Fruit fly (Drosophila melanogaster) whole organism, prepupa: ENCODE results near the gene Osi19.

Experiments
- CG11294 ChIP-seq: fragments of 200-800 bp; sonication (Bioruptor generic); IDR thresholded peaks from 2 replicates; pipeline ENCODE4 v1.3.6; 2022; ENCODE audit warnings: missing biosample characterization, missing genetic modification characterization
- CG11762 ChIP-seq: fragments of 200-800 bp; sonication (Bioruptor generic); optimal IDR thresholded peaks from 3 replicates; lab custom pipeline; 2016; ENCODE audit warnings: missing biosample characterization, missing genetic modification characterization; ENCODE audit not compliant: insufficient read depth
- CG15336 ChIP-seq: fragments of 200-800 bp; sonication (Bioruptor generic); IDR thresholded peaks from 2 replicates; pipeline ENCODE4 v1.3.6; 2022; ENCODE audit warnings: missing biosample characterization, missing genetic modification characterization
- CG1621 ChIP-seq: fragments of 200-800 bp; sonication (Bioruptor generic); optimal IDR thresholded peaks from 3 replicates; lab custom pipeline; 2018; ENCODE audit warnings: missing biosample characterization, mild to moderate bottlenecking, missing genetic modification characterization
- CG16779 ChIP-seq: fragments of 200-800 bp; sonication (Bioruptor generic); optimal IDR thresholded peaks from 3 replicates; lab custom pipeline; 2017; ENCODE audit warnings: missing biosample characterization, mild to moderate bottlenecking, missing genetic modification characterization
- CG3032 ChIP-seq: fragments of 200-800 bp; optimal IDR thresholded peaks from 2 replicates; lab custom pipeline; 2019; ENCODE audit warnings: missing biosample characterization, mild to moderate bottlenecking, missing genetic modification characterization, moderate library complexity
- CG31627 ChIP-seq: fragments of 200-800 bp; sonication (Bioruptor generic); optimal IDR thresholded peaks from 3 replicates; lab custom pipeline; 2016; ENCODE audit warnings: missing biosample characterization, missing genetic modification characterization
- CG32006 ChIP-seq: fragments of 200-800 bp; sonication (Bioruptor generic); optimal IDR thresholded peaks from 3 replicates; lab custom pipeline; 2017; ENCODE audit warnings: missing biosample characterization, mild to moderate bottlenecking, missing genetic modification characterization
- CG34406 ChIP-seq: fragments of 200-800 bp; sonication (Bioruptor generic); optimal IDR thresholded peaks from 3 replicates; lab custom pipeline; 2016; ENCODE audit warnings: missing biosample characterization, missing genetic modification characterization
- CG3919 ChIP-seq: fragments of 200-800 bp; sonication (Bioruptor generic); optimal IDR thresholded peaks from 3 replicates; lab custom pipeline; 2016; ENCODE audit warnings: missing biosample characterization, missing genetic modification characterization
- CG4318 ChIP-seq: fragments of 200-800 bp; sonication (Bioruptor generic); optimal IDR thresholded peaks from 3 replicates; lab custom pipeline; 2017; ENCODE audit warnings: missing biosample characterization, mild to moderate bottlenecking, missing genetic modification characterization
- CG6163 ChIP-seq: fragments of 200-800 bp; sonication (Bioruptor generic); IDR thresholded peaks from 3 replicates; pipeline ENCODE4 v1.3.6; 2022; ENCODE audit warnings: missing biosample characterization, missing genetic modification characterization
- CG6854 ChIP-seq: fragments of 200-800 bp; sonication (Bioruptor generic); optimal IDR thresholded peaks from 2 replicates; lab custom pipeline; 2017; ENCODE audit warnings: missing biosample characterization, mild to moderate bottlenecking, missing genetic modification characterization
- CG7368 ChIP-seq: fragments of 200-800 bp; sonication (Bioruptor generic); optimal IDR thresholded peaks from 3 replicates; lab custom pipeline; 2016; ENCODE audit warnings: missing biosample characterization, missing genetic modification characterization
- CG8632 ChIP-seq: fragments of 200-800 bp; sonication (Bioruptor generic); optimal IDR thresholded peaks from 3 replicates; lab custom pipeline; 2016; ENCODE audit warnings: missing biosample characterization, missing genetic modification characterization
- CG9139 ChIP-seq: fragments of 200-800 bp; sonication (Bioruptor generic); optimal IDR thresholded peaks from 3 replicates; lab custom pipeline; 2017; ENCODE audit warnings: missing biosample characterization, mild to moderate bottlenecking, missing genetic modification characterization
- Eip75B ChIP-seq: fragments of 200-800 bp; sonication (Bioruptor generic); optimal IDR thresholded peaks from 3 replicates; lab custom pipeline; 2016; ENCODE audit warnings: missing biosample characterization, missing genetic modification characterization
- Eip78C ChIP-seq: fragments of 200-800 bp; sonication (Bioruptor generic); peaks from one replicate; lab custom pipeline; 2016; ENCODE audit warnings: missing biosample characterization, missing genetic modification characterization
- Ets21C ChIP-seq: fragments of 200-800 bp; sonication (Bioruptor generic); optimal IDR thresholded peaks from 3 replicates; lab custom pipeline; 2016; ENCODE audit warnings: missing biosample characterization, missing genetic modification characterization
- Ets96B ChIP-seq: fragments of 200-800 bp; optimal IDR thresholded peaks from 2 replicates; lab custom pipeline; 2019; ENCODE audit warnings: missing biosample characterization, mild to moderate bottlenecking, missing genetic modification characterization, moderate library complexity
- Gug ChIP-seq: fragments of 200-800 bp; sonication (Bioruptor generic); IDR thresholded peaks from 2 replicates; pipeline ENCODE4 v1.3.6; 2022; ENCODE audit warnings: missing biosample characterization, missing genetic modification characterization
- Hr38 ChIP-seq: sonication (Bioruptor generic); optimal IDR thresholded peaks from 2 replicates; lab custom pipeline; 2016; ENCODE audit warnings: missing biosample characterization, missing genetic modification characterization
- Hr39 ChIP-seq: fragments of 200-800 bp; sonication (Bioruptor generic); optimal IDR thresholded peaks from 2 replicates; lab custom pipeline; 2016; ENCODE audit warnings: missing biosample characterization, missing genetic modification characterization
- Met ChIP-seq: fragments of 200-800 bp; sonication (Bioruptor generic); optimal IDR thresholded peaks from 3 replicates; lab custom pipeline; 2016; ENCODE audit warnings: missing biosample characterization, missing genetic modification characterization
- OdsH ChIP-seq: fragments of 200-800 bp; sonication (Bioruptor generic); optimal IDR thresholded peaks from 3 replicates; lab custom pipeline; 2016; ENCODE audit warnings: missing biosample characterization, missing genetic modification characterization
- Sox102F ChIP-seq: fragments of 200-800 bp; sonication (Bioruptor generic); optimal IDR thresholded peaks from 2 replicates; lab custom pipeline; 2016; ENCODE audit warnings: missing biosample characterization, mild to moderate bottlenecking, missing genetic modification characterization
- acj6 ChIP-seq: fragments of 200-800 bp; sonication (Bioruptor generic); optimal IDR thresholded peaks from 3 replicates; lab custom pipeline; 2016; ENCODE audit warnings: missing biosample characterization, missing genetic modification characterization
- cyc ChIP-seq: fragments of 200-800 bp; sonication (Bioruptor generic); optimal IDR thresholded peaks from 3 replicates; lab custom pipeline; 2016; ENCODE audit warnings: missing biosample characterization, missing genetic modification characterization
- dsx ChIP-seq: fragments of 200-800 bp; optimal IDR thresholded peaks from 3 replicates; lab custom pipeline; 2019; ENCODE audit warnings: missing biosample characterization, mild to moderate bottlenecking, missing genetic modification characterization, moderate library complexity; ENCODE audit not compliant: poor library complexity, severe bottlenecking
- eg ChIP-seq: fragments of 200-800 bp; sonication (Bioruptor generic); IDR thresholded peaks from 3 replicates; pipeline ENCODE4 v1.3.6; 2022; ENCODE audit warnings: missing biosample characterization, missing genetic modification characterization
- fd59A ChIP-seq: fragments of 200-800 bp; sonication (Bioruptor generic); optimal IDR thresholded peaks from 2 replicates; lab custom pipeline; 2017; ENCODE audit warnings: missing biosample characterization, mild to moderate bottlenecking, missing genetic modification characterization, missing genetic modification reagents
- fd85E ChIP-seq: fragments of 200-800 bp; sonication (Bioruptor generic); optimal IDR thresholded peaks from 3 replicates; lab custom pipeline; 2016; ENCODE audit warnings: missing biosample characterization, missing genetic modification characterization
- fkh ChIP-seq: fragments of 200-800 bp; sonication (Bioruptor generic); optimal IDR thresholded peaks from 3 replicates; lab custom pipeline; 2017; ENCODE audit warnings: missing biosample characterization, mild to moderate bottlenecking, missing genetic modification characterization, moderate library complexity
- lz ChIP-seq: fragments of 200-800 bp; sonication (Bioruptor generic); optimal IDR thresholded peaks from 3 replicates; lab custom pipeline; 2016; ENCODE audit warnings: missing biosample characterization, missing genetic modification characterization
- net ChIP-seq: fragments of 200-800 bp; sonication (Bioruptor generic); optimal IDR thresholded peaks from 3 replicates; lab custom pipeline; 2016; ENCODE audit warnings: missing biosample characterization, missing genetic modification characterization
- pdm3 ChIP-seq: fragments of 200-800 bp; sonication (Bioruptor generic); optimal IDR thresholded peaks from 3 replicates; lab custom pipeline; 2016; ENCODE audit warnings: missing biosample characterization, missing genetic modification characterization
- salr ChIP-seq, 2 experiments: fragments of 200-800 bp; sonication (Bioruptor generic); optimal IDR thresholded peaks; 3 replicates each; lab custom pipeline; 2016 to 2018; ENCODE audit warnings: missing biosample characterization in 2 of 2, missing genetic modification characterization in 2 of 2, mild to moderate bottlenecking in 1 of 2
- spab ChIP-seq: fragments of 200-800 bp; sonication (Bioruptor generic); optimal IDR thresholded peaks from 2 replicates; lab custom pipeline; 2017; ENCODE audit warnings: missing biosample characterization, mild to moderate bottlenecking, missing genetic modification characterization, missing genetic modification reagents
- ss ChIP-seq, 2 experiments: fragments of 200-800 bp; sonication (Bioruptor generic); optimal IDR thresholded peaks; 2 replicates in 1 of 2; 3 replicates in 1 of 2; lab custom pipeline; 2017 to 2018; ENCODE audit warnings: mild to moderate bottlenecking in 2 of 2, missing biosample characterization in 2 of 2, missing genetic modification characterization in 2 of 2, moderate library complexity in 1 of 2
- svp ChIP-seq: fragments of 200-800 bp; sonication (Bioruptor generic); peaks from one replicate; lab custom pipeline; 2016; ENCODE audit warnings: missing biosample characterization, missing genetic modification characterization

Gene Osi19

dm6 chr3R:6329774-6330298 lies 5.3 kb upstream of the Osi19 start, which contains the start of gene Osi18:
Gene Osi18, plus strand, starts transcription at chr3R:6330248.
- TF ChIP-seq CG1621 (tag; lab: Kevin White, UChicago) (no peak), Eip75B (GFP tag; lab: Kevin White, UChicago) (no peak), OdsH (no peak), lz (GFP tag; lab: Kevin White, UChicago) (no peak), svp (GFP tag; lab: Kevin White, UChicago) (no peak), CG8632 (GFP tag; lab: Kevin White, UChicago) (no peak), spab (GFP tag; lab: Kevin White, UChicago) (no peak), CG9139 (GFP tag; lab: Kevin White, UChicago) (no peak)

dm6 chr3R:6337397-6337796 lies 2.2 kb downstream of the Osi19 start:
- TF ChIP-seq lz (GFP tag; lab: Kevin White, UChicago) (no peak), cyc (GFP tag; lab: Kevin White, UChicago) (no peak), CG6854 (GFP tag; lab: Kevin White, UChicago) (no peak), dsx (GFP tag; lab: Kevin White, UChicago) (no peak), CG1621 (tag; lab: Kevin White, UChicago) (no peak), acj6 (no peak), CG11762 (no peak), OdsH (no peak), Hr38 (GFP tag; lab: Kevin White, UChicago) (no peak), CG7368 (GFP tag; lab: Kevin White, UChicago) (no peak), CG15336 (no peak), fd85E (GFP tag; lab: Kevin White, UChicago) (no peak), Ets96B (no peak), Sox102F (GFP tag; lab: Kevin White, UChicago) (no peak)
- TF ChIP-seq, all 60 proteins: peak for 0

dm6 chr3R:6339795-6340194 lies 4.6 kb downstream of the Osi19 start, which contains the start of gene Osi20:
Gene Osi20, plus strand, starts transcription at chr3R:6340095.
- no peak for TF ChIP-seq salr (GFP tag; optimal IDR thresholded peaks at IDR 0.05; lab: Kevin White, UChicago)
- TF ChIP-seq spab (GFP tag; lab: Kevin White, UChicago): no peak
- TF ChIP-seq CG11294: no peak
- no peak for TF ChIP-seq Sox102F (GFP tag; lab: Kevin White, UChicago)
- TF ChIP-seq Gug: no peak
- no peak for TF ChIP-seq Hr39 (GFP tag; lab: Kevin White, UChicago)
- no peak for TF ChIP-seq net (GFP tag; lab: Kevin White, UChicago)
- no peak for TF ChIP-seq eg (GFP tag; lab: Robert Waterston, UW)
- no peak for TF ChIP-seq CG6163 (GFP tag; lab: Robert Waterston, UW)
- no peak for TF ChIP-seq Ets21C (GFP tag; lab: Kevin White, UChicago)
- no peak for TF ChIP-seq fkh (GFP tag; lab: Kevin White, UChicago)
- TF ChIP-seq Eip75B (GFP tag; lab: Kevin White, UChicago): no peak
- no peak for TF ChIP-seq CG16779 (tag; lab: Kevin White, UChicago)
- TF ChIP-seq CG7368 (GFP tag; lab: Kevin White, UChicago): no peak
- TF ChIP-seq fd59A (GFP tag; lab: Kevin White, UChicago): no peak
- no peak for TF ChIP-seq OdsH
- TF ChIP-seq CG3032 (tag; lab: Kevin White, UChicago): no peak
- TF ChIP-seq CG4318 (GFP tag; lab: Kevin White, UChicago): no peak
- no peak for TF ChIP-seq Hr38 (GFP tag; lab: Kevin White, UChicago)
- no peak for TF ChIP-seq CG31627

dm6 chr3R:6341668-6342067 lies 6.5 kb downstream of the Osi19 start, which contains the start of gene CG17917:
Gene CG17917, plus strand, starts transcription at chr3R:6341968.
- no peak for TF ChIP-seq CG3919 (GFP tag; lab: Kevin White, UChicago)
- no peak for TF ChIP-seq CG34406 (GFP tag; lab: Kevin White, UChicago)
- TF ChIP-seq OdsH: no peak
- TF ChIP-seq Met (GFP tag; lab: Kevin White, UChicago): no peak
- TF ChIP-seq Eip78C (GFP tag; lab: Kevin White, UChicago): no peak
- TF ChIP-seq CG6854 (GFP tag; lab: Kevin White, UChicago): no peak
- no peak for TF ChIP-seq CG31627
- no peak for TF ChIP-seq CG32006 (GFP tag; lab: Kevin White, UChicago)
- no peak for TF ChIP-seq pdm3
- no peak for TF ChIP-seq CG16779 (tag; lab: Kevin White, UChicago)
- TF ChIP-seq ss (GFP tag; optimal IDR thresholded peaks at IDR 0.05; lab: Kevin White, UChicago): no peak
